Fruit fly (Drosophila melanogaster) whole organism, embryonic: Measurements from ENCODE around the gene AcCoAS.

Experiments
- Antp ChIP-seq: fragments of 200-800 bp; sonication (Bioruptor generic); optimal IDR thresholded peaks from 3 replicates; lab custom pipeline; 2016; ENCODE audit warnings: missing biosample characterization, missing genetic modification characterization
- BtbVII ChIP-seq: fragments of 200-800 bp; sonication (Bioruptor generic); optimal IDR thresholded peaks from 3 replicates; lab custom pipeline; 2017; ENCODE audit warnings: missing biosample characterization, mild to moderate bottlenecking, missing genetic modification characterization
- C15 ChIP-seq: fragments of 200-800 bp; sonication (Bioruptor generic); IDR thresholded peaks from 3 replicates; pipeline ENCODE4 v1.3.6; 2022; ENCODE audit warnings: missing biosample characterization, missing genetic modification characterization
- CG10209 ChIP-seq: fragments of 200-800 bp; sonication (Bioruptor generic); optimal IDR thresholded peaks from 3 replicates; lab custom pipeline; 2017; ENCODE audit warnings: missing biosample characterization, mild to moderate bottlenecking, missing genetic modification characterization, missing genetic modification reagents
- CG11504 ChIP-seq: fragments of 200-800 bp; sonication (Bioruptor generic); optimal IDR thresholded peaks from 3 replicates; lab custom pipeline; 2019; ENCODE audit warnings: missing biosample characterization, mild to moderate bottlenecking, missing genetic modification characterization, moderate library complexity
- CG12659 ChIP-seq: fragments of 200-800 bp; sonication (Bioruptor generic); optimal IDR thresholded peaks from 3 replicates; lab custom pipeline; 2017; ENCODE audit warnings: mild to moderate bottlenecking, missing biosample characterization, missing genetic modification reagents, missing genetic modification characterization
- CG12744 ChIP-seq: fragments of 200-800 bp; sonication (Bioruptor generic); optimal IDR thresholded peaks from 2 replicates; lab custom pipeline; 2016; ENCODE audit warnings: missing biosample characterization, missing genetic modification characterization
- CG12769 ChIP-seq: fragments of 200-800 bp; sonication (Bioruptor generic); optimal IDR thresholded peaks from 2 replicates; lab custom pipeline; 2019; ENCODE audit warnings: missing biosample characterization, mild to moderate bottlenecking, missing genetic modification characterization, moderate library complexity
- CG12942 ChIP-seq: fragments of 200-800 bp; sonication (Bioruptor generic); optimal IDR thresholded peaks from 3 replicates; lab custom pipeline; 2016; ENCODE audit warnings: missing biosample characterization, missing genetic modification characterization
- CG13624 ChIP-seq: fragments of 200-800 bp; sonication (Bioruptor generic); optimal IDR thresholded peaks from 2 replicates; lab custom pipeline; 2016; ENCODE audit warnings: missing biosample characterization, missing genetic modification characterization
- CG15479 ChIP-seq: fragments of 200-800 bp; sonication (Bioruptor generic); optimal IDR thresholded peaks from 3 replicates; lab custom pipeline; 2019; ENCODE audit warnings: missing biosample characterization, mild to moderate bottlenecking, missing genetic modification characterization, moderate library complexity
- CG16813 ChIP-seq: fragments of 200-800 bp; sonication (Bioruptor generic); IDR thresholded peaks from 3 replicates; pipeline ENCODE4 v1.3.6; 2022; ENCODE audit warnings: missing biosample characterization, missing genetic modification characterization; ENCODE audit not compliant: partially characterized antibody
- CG17328 ChIP-seq: fragments of 200-800 bp; sonication (Bioruptor generic); IDR thresholded peaks from 2 replicates; pipeline ENCODE4 v1.3.6; 2022; ENCODE audit warnings: missing biosample characterization, missing genetic modification characterization
- CG18619 ChIP-seq: fragments of 200-800 bp; sonication (Bioruptor generic); optimal IDR thresholded peaks from 3 replicates; lab custom pipeline; 2017; ENCODE audit warnings: missing biosample characterization, mild to moderate bottlenecking, missing genetic modification characterization
- CG2116 ChIP-seq: fragments of 200-800 bp; sonication (Bioruptor generic); optimal IDR thresholded peaks from 3 replicates; lab custom pipeline; 2018; ENCODE audit warnings: missing biosample characterization, mild to moderate bottlenecking, missing genetic modification characterization
- CG2712 ChIP-seq: fragments of 200-800 bp; optimal IDR thresholded peaks from 3 replicates; lab custom pipeline; 2019; ENCODE audit warnings: missing biosample characterization, mild to moderate bottlenecking, missing genetic modification characterization, moderate library complexity
- CG2889 ChIP-seq: fragments of 200-800 bp; sonication (Bioruptor generic); IDR thresholded peaks from 3 replicates; pipeline ENCODE4 v1.3.6; 2022; ENCODE audit warnings: missing biosample characterization, missing genetic modification characterization
- CG30403 ChIP-seq: fragments of 200-800 bp; sonication (Bioruptor generic); optimal IDR thresholded peaks from 3 replicates; lab custom pipeline; 2016; ENCODE audit warnings: missing biosample characterization, missing genetic modification characterization
- CG31388 ChIP-seq: fragments of 200-800 bp; sonication (Bioruptor generic); optimal IDR thresholded peaks from 2 replicates; lab custom pipeline; 2016; ENCODE audit warnings: missing biosample characterization, missing genetic modification characterization
- CG3163 ChIP-seq: fragments of 200-800 bp; sonication (Bioruptor generic); optimal IDR thresholded peaks from 3 replicates; lab custom pipeline; 2016; ENCODE audit warnings: missing biosample characterization, missing genetic modification characterization
- CG6689 ChIP-seq: fragments of 200-800 bp; sonication (Bioruptor generic); IDR thresholded peaks from 2 replicates; pipeline ENCODE4 v1.3.6; 2022; ENCODE audit warnings: missing biosample characterization, missing genetic modification characterization
- CG6813 ChIP-seq: fragments of 200-800 bp; sonication (Bioruptor generic); optimal IDR thresholded peaks from 2 replicates; lab custom pipeline; 2017; ENCODE audit warnings: missing biosample characterization, missing genetic modification characterization, mild to moderate bottlenecking, moderate library complexity, missing genetic modification reagents
- CG6854 ChIP-seq: fragments of 200-800 bp; sonication (Bioruptor generic); optimal IDR thresholded peaks from 3 replicates; lab custom pipeline; 2017; ENCODE audit warnings: missing biosample characterization, mild to moderate bottlenecking, missing genetic modification characterization
- CG7372 ChIP-seq: fragments of 200-800 bp; sonication (Bioruptor generic); IDR thresholded peaks from 2 replicates; pipeline ENCODE4 v1.3.6; 2022; ENCODE audit warnings: missing biosample characterization, missing genetic modification characterization
- CG7786 ChIP-seq: fragments of 200-800 bp; sonication (Bioruptor generic); optimal IDR thresholded peaks from 2 replicates; lab custom pipeline; 2016; ENCODE audit warnings: missing biosample characterization, missing genetic modification characterization
- CG7839 ChIP-seq: fragments of 200-800 bp; sonication (Bioruptor generic); optimal IDR thresholded peaks from 3 replicates; lab custom pipeline; 2018; ENCODE audit warnings: missing biosample characterization, mild to moderate bottlenecking, missing genetic modification characterization, moderate library complexity
- CG8924 ChIP-seq: fragments of 200-800 bp; optimal IDR thresholded peaks from 3 replicates; lab custom pipeline; 2019; ENCODE audit warnings: missing biosample characterization, mild to moderate bottlenecking, missing genetic modification characterization, moderate library complexity
- CTCF ChIP-seq: fragments of 200-800 bp; sonication (Bioruptor generic); optimal IDR thresholded peaks from 2 replicates; lab custom pipeline; 2017; ENCODE audit warnings: missing biosample characterization, mild to moderate bottlenecking, missing genetic modification characterization, moderate library complexity
- Dek ChIP-seq: fragments of 200-800 bp; sonication (Bioruptor generic); optimal IDR thresholded peaks from 3 replicates; lab custom pipeline; 2019; ENCODE audit warnings: missing biosample characterization, mild to moderate bottlenecking, missing genetic modification characterization, moderate library complexity
- ERR ChIP-seq: fragments of 200-800 bp; sonication (Bioruptor generic); optimal IDR thresholded peaks from 2 replicates; lab custom pipeline; 2016; ENCODE audit warnings: missing biosample characterization, missing genetic modification characterization
- Elba2 ChIP-seq: fragments of 200-800 bp; sonication (Bioruptor generic); optimal IDR thresholded peaks from 3 replicates; lab custom pipeline; 2016; ENCODE audit warnings: missing biosample characterization, missing genetic modification characterization
- Meics ChIP-seq: fragments of 200-800 bp; sonication (Bioruptor generic); optimal IDR thresholded peaks from 2 replicates; lab custom pipeline; 2017; ENCODE audit warnings: missing biosample characterization, mild to moderate bottlenecking, missing genetic modification characterization
- Nf-YC ChIP-seq: fragments of 200-800 bp; optimal IDR thresholded peaks from 3 replicates; lab custom pipeline; 2019; ENCODE audit warnings: missing biosample characterization, mild to moderate bottlenecking, missing genetic modification characterization, moderate library complexity
- Pdp1 ChIP-seq, 2 experiments: fragments of 200-800 bp; sonication (Bioruptor generic); optimal IDR thresholded peaks; 3 replicates each; lab custom pipeline; 2016; ENCODE audit warnings: missing biosample characterization in 2 of 2, missing genetic modification characterization in 2 of 2, mild to moderate bottlenecking in 1 of 2, moderate library complexity in 1 of 2
- Ravus ChIP-seq: fragments of 200-800 bp; sonication (Bioruptor generic); IDR thresholded peaks from 2 replicates; pipeline ENCODE4 v1.3.6; 2022; ENCODE audit warnings: missing biosample characterization, missing genetic modification characterization
- Rfx ChIP-seq: fragments of 200-800 bp; sonication (Bioruptor generic); IDR thresholded peaks from 2 replicates; pipeline ENCODE4 v1.3.6; 2022; ENCODE audit warnings: missing biosample characterization, missing genetic modification characterization
- Sry-β ChIP-seq: fragments of 200-800 bp; sonication (Bioruptor generic); optimal IDR thresholded peaks from 2 replicates; lab custom pipeline; 2018; ENCODE audit warnings: missing biosample characterization, mild to moderate bottlenecking, missing genetic modification characterization, moderate library complexity
- dpn ChIP-seq, 2 experiments: fragments of 200-800 bp; sonication (Bioruptor generic); optimal IDR thresholded peaks; 3 replicates each; lab custom pipeline; 2016; ENCODE audit warnings: missing biosample characterization in 2 of 2, missing genetic modification characterization in 2 of 2
- dysf ChIP-seq: fragments of 200-800 bp; sonication (Bioruptor generic); IDR thresholded peaks from 3 replicates; pipeline ENCODE4 v1.3.6; 2022; ENCODE audit warnings: missing biosample characterization, missing genetic modification characterization
- eyg ChIP-seq: fragments of 200-800 bp; sonication (Bioruptor generic); optimal IDR thresholded peaks from 3 replicates; lab custom pipeline; 2016; ENCODE audit warnings: missing biosample characterization, missing genetic modification characterization
- gcm ChIP-seq: fragments of 200-800 bp; sonication (Bioruptor generic); optimal IDR thresholded peaks from 2 replicates; lab custom pipeline; 2019; ENCODE audit warnings: missing biosample characterization, mild to moderate bottlenecking, missing genetic modification characterization, moderate library complexity
- ind ChIP-seq: fragments of 200-800 bp; sonication (Bioruptor generic); optimal IDR thresholded peaks from 3 replicates; lab custom pipeline; 2016; ENCODE audit warnings: missing biosample characterization, missing genetic modification characterization
- nom ChIP-seq: fragments of 200-800 bp; sonication (Bioruptor generic); optimal IDR thresholded peaks from 2 replicates; lab custom pipeline; 2017; ENCODE audit warnings: missing biosample characterization, missing genetic modification characterization, mild to moderate bottlenecking, moderate library complexity, missing genetic modification reagents
- sd ChIP-seq: fragments of 200-800 bp; sonication (Bioruptor generic); optimal IDR thresholded peaks from 3 replicates; lab custom pipeline; 2018; ENCODE audit warnings: missing biosample characterization, mild to moderate bottlenecking, missing genetic modification characterization, moderate library complexity
- sens ChIP-seq: fragments of 200-800 bp; sonication (Bioruptor generic); peaks from one replicate; lab custom pipeline; 2016; ENCODE audit warnings: missing biosample characterization, missing genetic modification characterization
- sob ChIP-seq: fragments of 200-800 bp; sonication (Bioruptor generic); IDR thresholded peaks from 2 replicates; pipeline ENCODE4 v1.3.6; 2022; ENCODE audit warnings: missing biosample characterization, missing genetic modification characterization
- sug ChIP-seq: fragments of 200-800 bp; optimal IDR thresholded peaks from 2 replicates; lab custom pipeline; 2019; ENCODE audit warnings: missing biosample characterization, mild to moderate bottlenecking, missing genetic modification characterization, moderate library complexity
- unc-4 ChIP-seq: fragments of 200-800 bp; sonication (Bioruptor generic); IDR thresholded peaks from 2 replicates; pipeline ENCODE4 v1.3.6; 2022; ENCODE audit warnings: missing biosample characterization, missing genetic modification characterization; ENCODE audit not compliant: partially characterized antibody
- wor ChIP-seq: fragments of 200-800 bp; sonication (Bioruptor generic); IDR thresholded peaks from 2 replicates; pipeline ENCODE4 v1.3.6; 2022; ENCODE audit warnings: missing biosample characterization, missing genetic modification characterization
- zfh1 ChIP-seq: fragments of 200-800 bp; sonication (Bioruptor generic); IDR thresholded peaks from 3 replicates; pipeline ENCODE4 v1.3.6; 2022; ENCODE audit warnings: missing biosample characterization, missing genetic modification characterization

AcCoAS gene

DNA sequence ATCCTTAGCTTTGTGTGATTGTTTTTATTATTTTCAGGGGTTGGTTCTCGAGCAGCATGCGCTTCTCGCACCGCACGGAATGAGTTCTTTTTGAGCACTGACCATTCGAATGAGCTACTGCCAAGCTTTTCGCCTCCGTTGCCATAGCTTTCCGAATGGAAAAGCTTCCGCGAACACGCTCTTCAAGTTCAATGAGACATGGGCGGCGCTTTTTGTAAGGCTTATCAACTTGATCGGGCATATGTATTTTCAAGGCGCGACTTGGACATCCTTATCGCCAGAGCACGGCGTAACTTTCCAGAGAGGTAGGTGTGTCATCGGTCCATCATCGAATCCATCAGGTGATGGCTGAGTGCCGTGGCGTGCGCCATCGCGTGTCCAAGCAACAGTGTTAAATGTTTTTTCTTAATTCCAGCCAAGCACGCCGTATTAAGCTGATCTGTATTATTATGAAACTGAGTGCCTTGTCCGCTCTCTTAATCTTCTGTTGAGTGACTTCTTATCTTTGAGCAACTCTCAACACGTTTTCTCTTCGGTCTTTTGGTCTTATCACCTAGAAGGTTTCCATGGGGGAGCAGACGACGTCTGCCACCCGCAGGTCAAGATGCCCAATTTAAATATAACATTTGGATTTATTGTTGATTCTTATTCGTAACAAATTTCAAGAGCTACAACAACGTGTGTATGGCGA lies at the start of gene AcCoAS (continued):
- TF ChIP-seq CG31388 (GFP tag; lab: Kevin White, UChicago) (no peak), Nf-YC (tag; lab: Kevin White, UChicago) (peak; percentile 47), sug (tag; lab: Kevin White, UChicago) (peak; percentile 98), CG12744 (GFP tag; lab: Kevin White, UChicago) (peak; percentile 10), unc-4 (GFP tag; lab: Robert Waterston, UW) (peak; percentile 36), CG6813 (GFP tag; lab: Kevin White, UChicago) (peak; percentile 9), CG7839 (tag; lab: Kevin White, UChicago) (peak; percentile 27), CG12942 (no peak), CTCF (GFP tag; lab: Kevin White, UChicago) (peak; percentile 53), CG12659 (GFP tag; lab: Kevin White, UChicago) (peak; percentile 44), CG6689 (no peak), CG3163 (peak; percentile 85), CG18619 (GFP tag; lab: Kevin White, UChicago) (no peak), CG2889 (GFP tag; lab: Robert Waterston, UW) (no peak), dpn (GFP tag; optimal IDR thresholded peaks at IDR 0.05; lab: Kevin White, UChicago) (peak in 1 of 2 experiments; percentile 36), CG15479 (GFP tag; lab: Kevin White, UChicago) (no peak), ind (GFP tag; lab: Kevin White, UChicago) (peak; percentile 1), C15 (no peak), Elba2 (GFP tag; lab: Kevin White, UChicago) (no peak), sob (peak; percentile 46; the same call in 1 of the 2 replicates), sens (GFP tag; lab: Kevin White, UChicago) (peak; percentile 84), CG7372 (no peak), Meics (GFP tag; lab: Kevin White, UChicago) (peak; percentile 52), eyg (GFP tag; lab: Kevin White, UChicago) (no peak), Sry-β (GFP tag; lab: Kevin White, UChicago) (no peak), Ravus (GFP tag; lab: Robert Waterston, UW) (no peak), CG8924 (tag; lab: Kevin White, UChicago) (no peak), gcm (GFP tag; lab: Kevin White, UChicago) (no peak), CG12769 (tag; lab: Kevin White, UChicago) (peak; percentile 67), Rfx (GFP tag; lab: Robert Waterston, UW) (peak; percentile 76), zfh1 (GFP tag; lab: Robert Waterston, UW) (0 out of 3 replicates have a peak, but pooled peaks have one; percentile 13), CG2116 (no peak), sd (tag; lab: Kevin White, UChicago) (peak; percentile 19), CG10209 (GFP tag; lab: Kevin White, UChicago) (peak; percentile 7), CG13624 (GFP tag; lab: Kevin White, UChicago) (peak; percentile 45), ERR (GFP tag; lab: Kevin White, UChicago) (peak; percentile 64), BtbVII (GFP tag; lab: Kevin White, UChicago) (peak; percentile 72), nom (GFP tag; lab: Kevin White, UChicago) (peak; percentile 26), CG17328 (GFP tag; lab: Robert Waterston, UW) (no peak), dysf (peak; percentile 32; the same call in 1 of the 3 replicates), CG2712 (peak; percentile 14), Antp (GFP tag; lab: Kevin White, UChicago) (peak; percentile 7), CG11504 (peak; percentile 3), Pdp1 (GFP tag; optimal IDR thresholded peaks at IDR 0.05; lab: Kevin White, UChicago) (peak; percentile 16 to 87), wor (GFP tag; lab: Robert Waterston, UW) (no peak), CG6854 (GFP tag; lab: Kevin White, UChicago) (peak; percentile 4), CG30403 (GFP tag; lab: Kevin White, UChicago) (peak; percentile 22), Dek (tag; lab: Kevin White, UChicago) (peak; percentile 10), CG7786 (GFP tag; lab: Kevin White, UChicago) (peak; percentile 58), CG16813 (GFP tag; lab: Robert Waterston, UW) (no peak)
